Worm (Caenorhabditis elegans) whole organism, L2 larva: ENCODE results near the gene gpa-9.

Experiments used
- C34F6.9 ChIP-seq: fragments of 150-350 bp; optimal IDR thresholded peaks from 2 replicates; lab custom pipeline; 2014; ENCODE audit warnings: missing biosample characterization, missing genetic modification characterization
- F13H6.1 ChIP-seq: sonication (generic microtip); optimal IDR thresholded peaks from 2 replicates; lab custom pipeline; 2016; ENCODE audit warnings: missing genetic modification characterization, missing compliant biosample characterization
- Y55F3AM.14 ChIP-seq: fragments of 200-800 bp; sonication (Bioruptor generic); optimal IDR thresholded peaks from 2 replicates; lab custom pipeline; 2018; ENCODE audit warnings: mild to moderate bottlenecking, missing genetic modification characterization, missing compliant biosample characterization
- alr-1 ChIP-seq: fragments of 150-350 bp; optimal IDR thresholded peaks from 2 replicates; lab custom pipeline; 2014; ENCODE audit warnings: missing biosample characterization, missing genetic modification characterization
- aly-2 ChIP-seq: fragments of 150-350 bp; optimal IDR thresholded peaks from 2 replicates; lab custom pipeline; 2014; ENCODE audit warnings: missing biosample characterization, missing genetic modification characterization
- ama-1 ChIP-seq: fragments of 150-350 bp; optimal IDR thresholded peaks from 2 replicates; lab custom pipeline; 2018; ENCODE audit warnings: inconsistent platforms
- blmp-1 ChIP-seq: sonication (generic microtip); optimal IDR thresholded peaks from 2 replicates; lab custom pipeline; 2017; ENCODE audit warnings: missing genetic modification characterization, mild to moderate bottlenecking, missing compliant biosample characterization, antibody characterized with exemption, moderate library complexity; ENCODE audit not compliant: insufficient read depth
- ceh-82 ChIP-seq: fragments of 150-350 bp; optimal IDR thresholded peaks from 2 replicates; lab custom pipeline; 2014; ENCODE audit warnings: missing biosample characterization, missing genetic modification characterization
- crh-2 ChIP-seq: sonication (generic microtip); optimal IDR thresholded peaks from 2 replicates; lab custom pipeline; 2017; ENCODE audit warnings: missing biosample characterization, missing genetic modification characterization
- egl-27 ChIP-seq: sonication (generic microtip); optimal IDR thresholded peaks from 3 replicates; lab custom pipeline; 2017; ENCODE audit warnings: missing biosample characterization, missing genetic modification reagents, missing genetic modification characterization
- elt-1 ChIP-seq: fragments of 150-350 bp; optimal IDR thresholded peaks from 2 replicates; lab custom pipeline; 2014; ENCODE audit warnings: missing biosample characterization, missing genetic modification characterization
- elt-3 ChIP-seq: sonication (generic microtip); optimal IDR thresholded peaks from 2 replicates; lab custom pipeline; 2017; ENCODE audit warnings: missing biosample characterization, missing genetic modification characterization
- fos-1 ChIP-seq: fragments of 150-350 bp; optimal IDR thresholded peaks from 2 replicates; lab custom pipeline; 2014; ENCODE audit warnings: missing biosample characterization, missing genetic modification characterization
- gmeb-1 ChIP-seq: fragments of 150-350 bp; optimal IDR thresholded peaks from 2 replicates; lab custom pipeline; 2014; ENCODE audit warnings: missing biosample characterization, missing genetic modification characterization
- lin-11 ChIP-seq: fragments of 150-350 bp; sonication (generic microtip); optimal IDR thresholded peaks from 2 replicates; lab custom pipeline; 2014; ENCODE audit warnings: missing biosample characterization, missing genetic modification characterization, inconsistent platforms, mixed read lengths
- lin-13 ChIP-seq: fragments of 150-350 bp; optimal IDR thresholded peaks from 2 replicates; lab custom pipeline; 2014; ENCODE audit warnings: missing biosample characterization, missing genetic modification reagents, missing genetic modification characterization
- lin-39 ChIP-seq: fragments of 150-350 bp; optimal IDR thresholded peaks from 2 replicates; lab custom pipeline; 2014; ENCODE audit warnings: missing biosample characterization, missing genetic modification reagents, missing genetic modification characterization
- mbf-1 ChIP-seq: sonication (generic microtip); optimal IDR thresholded peaks from 2 replicates; lab custom pipeline; 2017; ENCODE audit warnings: missing biosample characterization, missing genetic modification characterization
- mdl-1 ChIP-seq, 2 experiments: fragments of 150-350 bp in 1 of 2; sonication (generic microtip) in 1 of 2; optimal IDR thresholded peaks; 2 replicates each; lab custom pipeline; 2017; ENCODE audit warnings: missing biosample characterization in 2 of 2, missing genetic modification characterization in 2 of 2
- nhr-11 ChIP-seq: fragments of 150-350 bp; optimal IDR thresholded peaks from 2 replicates; lab custom pipeline; 2014; ENCODE audit warnings: missing biosample characterization, missing genetic modification characterization
- nhr-12 ChIP-seq: fragments of 150-350 bp; optimal IDR thresholded peaks from 2 replicates; lab custom pipeline; 2014; ENCODE audit warnings: missing biosample characterization, missing genetic modification characterization
- nhr-129 ChIP-seq: fragments of 150-350 bp; optimal IDR thresholded peaks from 2 replicates; lab custom pipeline; 2014; ENCODE audit warnings: missing biosample characterization, missing genetic modification characterization
- nhr-21 ChIP-seq: fragments of 150-350 bp; optimal IDR thresholded peaks from 2 replicates; lab custom pipeline; 2014; ENCODE audit warnings: missing biosample characterization, missing genetic modification characterization
- nhr-23 ChIP-seq: fragments of 150-350 bp; optimal IDR thresholded peaks from 2 replicates; lab custom pipeline; 2014; ENCODE audit warnings: missing biosample characterization, missing genetic modification reagents, missing genetic modification characterization
- nhr-237 ChIP-seq: fragments of 150-350 bp; optimal IDR thresholded peaks from 2 replicates; lab custom pipeline; 2014; ENCODE audit warnings: missing biosample characterization, missing genetic modification characterization
- nhr-25 ChIP-seq: fragments of 150-350 bp; sonication (generic microtip); optimal IDR thresholded peaks from 3 replicates; lab custom pipeline; 2014; ENCODE audit warnings: missing biosample characterization, missing genetic modification characterization
- nhr-6 ChIP-seq: fragments of 150-350 bp; optimal IDR thresholded peaks from 2 replicates; lab custom pipeline; 2014; ENCODE audit warnings: missing biosample characterization, missing genetic modification characterization
- nhr-77 ChIP-seq: fragments of 150-350 bp; optimal IDR thresholded peaks from 2 replicates; lab custom pipeline; 2014; ENCODE audit warnings: missing biosample characterization, missing genetic modification characterization
- peb-1 ChIP-seq: fragments of 150-350 bp; optimal IDR thresholded peaks from 2 replicates; lab custom pipeline; 2014; ENCODE audit warnings: missing biosample characterization, missing genetic modification characterization
- skn-1 ChIP-seq: sonication (generic microtip); optimal IDR thresholded peaks from 2 replicates; lab custom pipeline; 2017; ENCODE audit warnings: missing biosample characterization, missing genetic modification characterization
- sma-3 ChIP-seq: sonication (generic microtip); optimal IDR thresholded peaks from 2 replicates; lab custom pipeline; 2016; ENCODE audit warnings: missing genetic modification reagents, missing genetic modification characterization, missing compliant biosample characterization
- unc-39 ChIP-seq: fragments of 150-350 bp; optimal IDR thresholded peaks from 2 replicates; lab custom pipeline; 2014; ENCODE audit warnings: missing biosample characterization, missing genetic modification characterization
- unc-55 ChIP-seq: fragments of 150-350 bp; sonication (generic microtip); optimal IDR thresholded peaks from 3 replicates; lab custom pipeline; 2014; ENCODE audit warnings: missing biosample characterization, missing genetic modification reagents, missing genetic modification characterization
- unc-62 ChIP-seq: fragments of 150-350 bp; optimal IDR thresholded peaks from 2 replicates; lab custom pipeline; 2014; ENCODE audit warnings: missing biosample characterization, missing genetic modification reagents, missing genetic modification characterization
- zag-1 ChIP-seq: fragments of 150-350 bp; optimal IDR thresholded peaks from 2 replicates; lab custom pipeline; 2014; ENCODE audit warnings: missing biosample characterization, missing genetic modification characterization
- ztf-11 ChIP-seq: sonication (generic microtip); optimal IDR thresholded peaks from 2 replicates; lab custom pipeline; 2017; ENCODE audit warnings: missing biosample characterization, missing genetic modification characterization
- ztf-4 ChIP-seq: fragments of 150-350 bp; optimal IDR thresholded peaks from 2 replicates; lab custom pipeline; 2014; ENCODE audit warnings: missing biosample characterization, missing genetic modification characterization

gpa-9 gene

ce11 chrV:12612118-12612517 is 37.0 kb downstream of the gpa-9 start, which contains the start of gene cyc-2.2:
Gene cyc-2.2 (minus strand): TSS chrV:12612218.
- no peak for TF ChIP-seq gmeb-1 (tag; lab: Kevin White, UChicago)
- TF ChIP-seq ceh-82 = no peak
- no peak for TF ChIP-seq fos-1 (tag; lab: Kevin White, UChicago)
- no peak for TF ChIP-seq nhr-6
- no peak for TF ChIP-seq unc-55 (GFP tag; lab: Kevin White, UChicago)
- no peak for TF ChIP-seq mbf-1 (tag; lab: Kevin White, UChicago)
- no peak for TF ChIP-seq nhr-25 (tag; lab: Kevin White, UChicago)
- TF ChIP-seq lin-13 (GFP tag; lab: Kevin White, UChicago) = no peak
- TF ChIP-seq F13H6.1 (tag; lab: Kevin White, UChicago) = no peak
- TF ChIP-seq nhr-12 (tag; lab: Kevin White, UChicago) = no peak
- TF ChIP-seq skn-1 = no peak
- TF ChIP-seq nhr-11 = no peak
- TF ChIP-seq sma-3 (GFP tag; lab: Kevin White, UChicago) = no peak
- no peak for TF ChIP-seq blmp-1 (tag; lab: Kevin White, UChicago)
- no peak for TF ChIP-seq nhr-129 (tag; lab: Kevin White, UChicago)
- no peak for TF ChIP-seq aly-2 (tag; lab: Kevin White, UChicago)
- TF ChIP-seq zag-1 (tag; lab: Kevin White, UChicago) = no peak
- TF ChIP-seq mdl-1 (tag; optimal IDR thresholded peaks at IDR 0.05; lab: Kevin White, UChicago) = no peak
- TF ChIP-seq unc-39 = no peak

- no peak for TF ChIP-seq mbf-1 (tag; lab: Kevin White, UChicago)
- no peak for TF ChIP-seq nhr-11
- TF ChIP-seq Y55F3AM.14 = no peak
- no peak for TF ChIP-seq nhr-25 (tag; lab: Kevin White, UChicago)
- TF ChIP-seq unc-62 (GFP tag; lab: Kevin White, UChicago) = no peak
- TF ChIP-seq zag-1 (tag; lab: Kevin White, UChicago) = no peak
- TF ChIP-seq nhr-129 (tag; lab: Kevin White, UChicago) = no peak
- no peak for TF ChIP-seq C34F6.9 (tag; lab: Kevin White, UChicago)
- TF ChIP-seq nhr-77 (tag; lab: Kevin White, UChicago) = no peak
- no peak for TF ChIP-seq ztf-4 (tag; lab: Kevin White, UChicago)
- TF ChIP-seq sma-3 (GFP tag; lab: Kevin White, UChicago) = no peak
- no peak for TF ChIP-seq peb-1 (tag; lab: Kevin White, UChicago)
- TF ChIP-seq nhr-23 = no peak
- no peak for TF ChIP-seq fos-1 (tag; lab: Kevin White, UChicago)
- TF ChIP-seq, all 48 proteins: peak for 0
Observed at ce11 chrV:12611029-12611428, 38.1 kb downstream of the gpa-9 start, which contains the start of gene cubn-1. Gene cubn-1 (plus strand): TSS chrV:12611329.

ce11 chrV:12609526-12609925 is 39.6 kb downstream of the gpa-9 start, which contains the start of gene ZC116.1:
Gene ZC116.1 (plus strand): TSS chrV:12609826.
- TF ChIP-seq mbf-1 (tag; lab: Kevin White, UChicago) = no peak
- no peak for TF ChIP-seq elt-3 (tag; lab: Kevin White, UChicago)
- TF ChIP-seq unc-55 (GFP tag; lab: Kevin White, UChicago) = no peak
- no peak for TF ChIP-seq lin-11 (tag; lab: Kevin White, UChicago)
- TF ChIP-seq lin-39 (tag; lab: Kevin White, UChicago) = no peak
- TF ChIP-seq nhr-12 (tag; lab: Kevin White, UChicago) = no peak
- TF ChIP-seq ztf-11 (tag; lab: Kevin White, UChicago) = no peak
- no peak for TF ChIP-seq sma-3 (GFP tag; lab: Kevin White, UChicago)
- no peak for TF ChIP-seq nhr-21 (tag; lab: Kevin White, UChicago)
- no peak for TF ChIP-seq nhr-237
- no peak for TF ChIP-seq egl-27 (tag; lab: Kevin White, UChicago)
- TF ChIP-seq ama-1 (lab: Kevin White, UChicago) = no peak
- no peak for TF ChIP-seq crh-2 (tag; lab: Kevin White, UChicago)
- no peak for TF ChIP-seq lin-13 (GFP tag; lab: Kevin White, UChicago)
- no peak for TF ChIP-seq elt-1 (tag; lab: Kevin White, UChicago)
- TF ChIP-seq, all 48 proteins: peak for 0

- TF ChIP-seq nhr-129 (tag; lab: Kevin White, UChicago) = no peak
- TF ChIP-seq skn-1 = no peak
- no peak for TF ChIP-seq nhr-11
- TF ChIP-seq ztf-11 (tag; lab: Kevin White, UChicago) = no peak
- no peak for TF ChIP-seq peb-1 (tag; lab: Kevin White, UChicago)
- no peak for TF ChIP-seq elt-1 (tag; lab: Kevin White, UChicago)
- no peak for TF ChIP-seq sma-3 (GFP tag; lab: Kevin White, UChicago)
- TF ChIP-seq nhr-23 = no peak
- no peak for TF ChIP-seq unc-62 (GFP tag; lab: Kevin White, UChicago)
- TF ChIP-seq aly-2 (tag; lab: Kevin White, UChicago) = no peak
- no peak for TF ChIP-seq crh-2 (tag; lab: Kevin White, UChicago)
- no peak for TF ChIP-seq nhr-12 (tag; lab: Kevin White, UChicago)
- TF ChIP-seq nhr-77 (tag; lab: Kevin White, UChicago) = no peak
- no peak for TF ChIP-seq alr-1 (tag; lab: Kevin White, UChicago)
- TF ChIP-seq ceh-82 = no peak
- no peak for TF ChIP-seq lin-13 (GFP tag; lab: Kevin White, UChicago)
Observed at ce11 chrV:12608857-12609256, 40.3 kb downstream of the gpa-9 start, which contains the start of gene ZC116.5. Gene ZC116.5 (minus strand): TSS chrV:12608957.
